Worm (Caenorhabditis elegans) whole organism, young adult: ENCODE results near the gene fbxa-22.

Experiments used
- B0035.1 ChIP-seq: sonication (generic microtip); optimal IDR thresholded peaks from 2 replicates; lab custom pipeline; 2016; ENCODE audit warnings: missing genetic modification characterization, mild to moderate bottlenecking, missing compliant biosample characterization, missing genotype, missing genetic modification reagents
- B0261.1 ChIP-seq: sonication (generic microtip); optimal IDR thresholded peaks from 2 replicates; lab custom pipeline; 2016; ENCODE audit warnings: mild to moderate bottlenecking, missing genetic modification characterization, moderate library complexity, missing compliant biosample characterization
- C06A6.2 ChIP-seq: fragments of 200-800 bp; sonication (Bioruptor generic); conservative IDR thresholded peaks from 2 replicates; pipeline ENCODE4 v1.3.6; 2022; ENCODE audit warnings: missing genetic modification characterization, missing compliant biosample characterization
- F10E7.11 ChIP-seq: sonication (generic microtip); optimal IDR thresholded peaks from 2 replicates; lab custom pipeline; 2017; ENCODE audit warnings: mild to moderate bottlenecking, missing genetic modification characterization, moderate library complexity, missing compliant biosample characterization
- F37B4.10 ChIP-seq: fragments of 200-800 bp; sonication (Bioruptor generic); IDR thresholded peaks from 2 replicates; pipeline ENCODE4 v1.3.6; 2022; ENCODE audit warnings: missing genetic modification characterization, missing compliant biosample characterization
- F57C9.4 ChIP-seq: sonication (generic microtip); optimal IDR thresholded peaks from 2 replicates; lab custom pipeline; 2017; ENCODE audit warnings: mild to moderate bottlenecking, missing genetic modification characterization, missing compliant biosample characterization
- Y53F4B.3 ChIP-seq: fragments of 200-800 bp; sonication (Bioruptor generic); IDR thresholded peaks from 2 replicates; pipeline ENCODE4 v1.3.6; 2022; ENCODE audit warnings: missing genetic modification reagents, missing genetic modification characterization, missing compliant biosample characterization
- Y53G8AR.9 ChIP-seq: fragments of 200-800 bp; sonication (Bioruptor generic); conservative IDR thresholded peaks from 2 replicates; pipeline ENCODE4 v1.3.6; 2022; ENCODE audit warnings: missing genetic modification reagents, missing genetic modification characterization, missing compliant biosample characterization
- Y56A3A.18 ChIP-seq: fragments of 200-800 bp; sonication (Bioruptor generic); IDR thresholded peaks from 2 replicates; pipeline ENCODE4 v1.3.6; 2022; ENCODE audit warnings: missing genetic modification reagents, missing genetic modification characterization, missing compliant biosample characterization
- Y95B8A.8 ChIP-seq: fragments of 200-800 bp; sonication (Bioruptor generic); IDR thresholded peaks from 2 replicates; pipeline ENCODE4 v1.3.6; 2022; ENCODE audit warnings: missing genetic modification reagents, missing genetic modification characterization, missing compliant biosample characterization
- ZK185.1 ChIP-seq: sonication (generic microtip); optimal IDR thresholded peaks from 2 replicates; lab custom pipeline; 2016; ENCODE audit warnings: mild to moderate bottlenecking, missing genetic modification characterization, missing compliant biosample characterization; ENCODE audit not compliant: poor library complexity, severe bottlenecking
- akir-1 ChIP-seq: fragments of 200-800 bp; sonication (Bioruptor generic); optimal IDR thresholded peaks from 2 replicates; lab custom pipeline; 2018; ENCODE audit warnings: mild to moderate bottlenecking, missing genetic modification characterization, moderate library complexity, missing compliant biosample characterization
- aptf-2 ChIP-seq: fragments of 200-800 bp; sonication (Bioruptor generic); conservative IDR thresholded peaks from 2 replicates; pipeline ENCODE4 v1.3.6; 2022; ENCODE audit warnings: missing genetic modification reagents, missing genetic modification characterization, missing compliant biosample characterization
- attf-3 ChIP-seq: fragments of 200-800 bp; sonication (Bioruptor generic); conservative IDR thresholded peaks from 2 replicates; pipeline ENCODE4 v1.3.6; 2022; ENCODE audit warnings: missing genetic modification reagents, missing genetic modification characterization, missing compliant biosample characterization
- bed-1 ChIP-seq: fragments of 200-800 bp; sonication (Bioruptor generic); IDR thresholded peaks from 2 replicates; pipeline ENCODE4 v1.3.6; 2022; ENCODE audit warnings: missing genetic modification reagents, missing genetic modification characterization, missing compliant biosample characterization
- cebp-2 ChIP-seq: fragments of 200-800 bp; sonication (Bioruptor generic); IDR thresholded peaks from 2 replicates; pipeline ENCODE4 v1.3.6; 2022; ENCODE audit warnings: missing genetic modification characterization, missing compliant biosample characterization
- ceh-40 ChIP-seq: fragments of 200-800 bp; sonication (Bioruptor generic); IDR thresholded peaks from 2 replicates; pipeline ENCODE4 v1.3.6; 2022; ENCODE audit warnings: missing genetic modification characterization, missing compliant biosample characterization
- ceh-58 ChIP-seq: fragments of 200-800 bp; sonication (Bioruptor generic); IDR thresholded peaks from 2 replicates; pipeline ENCODE4 v1.3.6; 2022; ENCODE audit warnings: missing genetic modification characterization, missing compliant biosample characterization
- ceh-79 ChIP-seq: sonication (generic microtip); optimal IDR thresholded peaks from 2 replicates; lab custom pipeline; 2017; ENCODE audit warnings: mild to moderate bottlenecking, missing genetic modification characterization, missing compliant biosample characterization
- chd-7 ChIP-seq: sonication (generic microtip); optimal IDR thresholded peaks from 2 replicates; lab custom pipeline; 2016; ENCODE audit warnings: mild to moderate bottlenecking, missing genetic modification characterization, moderate library complexity, missing compliant biosample characterization
- die-1 ChIP-seq: sonication (generic microtip); optimal IDR thresholded peaks from 2 replicates; lab custom pipeline; 2016; ENCODE audit warnings: missing genotype, mild to moderate bottlenecking, missing genetic modification characterization, missing compliant biosample characterization
- dox-1 ChIP-seq: fragments of 200-800 bp; sonication (Bioruptor generic); IDR thresholded peaks from 2 replicates; pipeline ENCODE4 v1.3.6; 2022; ENCODE audit warnings: missing genetic modification reagents, missing genetic modification characterization, missing compliant biosample characterization
- egl-44 ChIP-seq: fragments of 200-800 bp; sonication (Bioruptor generic); IDR thresholded peaks from 2 replicates; pipeline ENCODE4 v1.3.6; 2022; ENCODE audit warnings: missing genetic modification reagents, missing genetic modification characterization, missing compliant biosample characterization
- ekl-4 ChIP-seq: fragments of 200-800 bp; sonication (Bioruptor generic); IDR thresholded peaks from 2 replicates; pipeline ENCODE4 v1.3.6; 2022; ENCODE audit warnings: missing genetic modification reagents, missing genetic modification characterization, missing compliant biosample characterization
- ets-4 ChIP-seq: fragments of 200-800 bp; sonication (Bioruptor generic); optimal IDR thresholded peaks from 2 replicates; lab custom pipeline; 2018; ENCODE audit warnings: mild to moderate bottlenecking, missing genetic modification characterization, missing compliant biosample characterization
- him-1 ChIP-seq: sonication (generic microtip); optimal IDR thresholded peaks from 2 replicates; lab custom pipeline; 2016; ENCODE audit warnings: missing genotype, missing genetic modification reagents, missing genetic modification characterization, missing compliant biosample characterization
- hlh-12 ChIP-seq: sonication (generic microtip); optimal IDR thresholded peaks from 2 replicates; lab custom pipeline; 2016; ENCODE audit warnings: missing genetic modification characterization, missing compliant biosample characterization
- hlh-26 ChIP-seq: fragments of 200-800 bp; sonication (Bioruptor generic); conservative IDR thresholded peaks from 2 replicates; pipeline ENCODE4 v1.3.6; 2022; ENCODE audit warnings: missing genetic modification reagents, missing genetic modification characterization, missing compliant biosample characterization
- hrde-1 ChIP-seq: sonication (generic microtip); optimal IDR thresholded peaks from 2 replicates; lab custom pipeline; 2016; ENCODE audit warnings: missing genetic modification characterization, mild to moderate bottlenecking, missing compliant biosample characterization, moderate library complexity, missing genotype, missing genetic modification reagents, borderline replicate concordance
- let-607 ChIP-seq, 2 experiments: fragments of 200-800 bp in 1 of 2; sonication (Bioruptor generic) in 1 of 2; sonication (generic microtip) in 1 of 2; optimal IDR thresholded peaks; 2 replicates each; lab custom pipeline; 2016 to 2018; ENCODE audit warnings: mild to moderate bottlenecking in 2 of 2, missing compliant biosample characterization in 2 of 2, missing genetic modification characterization in 2 of 2, moderate library complexity in 2 of 2, missing genotype in 1 of 2
- lin-26 ChIP-seq: fragments of 200-800 bp; sonication (Bioruptor generic); IDR thresholded peaks from 2 replicates; pipeline ENCODE4 v1.3.6; 2022; ENCODE audit warnings: missing genetic modification reagents, missing genetic modification characterization, missing compliant biosample characterization
- lin-40 ChIP-seq: sonication (generic microtip); optimal IDR thresholded peaks from 2 replicates; lab custom pipeline; 2016; ENCODE audit warnings: missing genetic modification characterization, mild to moderate bottlenecking, missing compliant biosample characterization, missing genotype, missing genetic modification reagents
- lir-1 ChIP-seq: fragments of 200-800 bp; sonication (Bioruptor generic); conservative IDR thresholded peaks from 2 replicates; pipeline ENCODE4 v1.3.6; 2022; ENCODE audit warnings: missing genetic modification reagents, missing genetic modification characterization, missing compliant biosample characterization
- madf-3 ChIP-seq: fragments of 200-800 bp; sonication (Bioruptor generic); IDR thresholded peaks from 2 replicates; pipeline ENCODE4 v1.3.6; 2022; ENCODE audit warnings: missing genetic modification reagents, missing genetic modification characterization, missing compliant biosample characterization
- madf-6 ChIP-seq: fragments of 200-800 bp; sonication (Bioruptor generic); IDR thresholded peaks from 2 replicates; pipeline ENCODE4 v1.3.6; 2022; ENCODE audit warnings: missing genetic modification reagents, missing genetic modification characterization, missing compliant biosample characterization
- nfya-1 ChIP-seq: sonication (generic microtip); optimal IDR thresholded peaks from 2 replicates; lab custom pipeline; 2017; ENCODE audit warnings: antibody characterized with exemption, missing compliant biosample characterization, missing genetic modification characterization, borderline replicate concordance; ENCODE audit not compliant: insufficient read depth
- nhr-120 ChIP-seq: fragments of 200-800 bp; sonication (Bioruptor generic); IDR thresholded peaks from 2 replicates; pipeline ENCODE4 v1.3.6; 2022; ENCODE audit warnings: missing genetic modification characterization, missing compliant biosample characterization
- nhr-80 ChIP-seq: sonication (generic microtip); optimal IDR thresholded peaks from 2 replicates; lab custom pipeline; 2016; ENCODE audit warnings: missing genetic modification characterization, missing compliant biosample characterization
- rec-8 ChIP-seq, 2 experiments: sonication (generic microtip); optimal IDR thresholded peaks; 2 replicates each; lab custom pipeline; 2016; ENCODE audit warnings: mild to moderate bottlenecking in 2 of 2, missing genetic modification characterization in 2 of 2, missing genetic modification reagents in 2 of 2, missing genotype in 2 of 2, missing biosample characterization in 1 of 2, missing compliant biosample characterization in 1 of 2, moderate library complexity in 1 of 2
- rpc-1 ChIP-seq, 2 experiments: fragments of 150-350 bp in 1 of 2; sonication (generic microtip) in 1 of 2; optimal IDR thresholded peaks; 2 replicates each; lab custom pipeline; 2014 to 2018; ENCODE audit warnings: missing biosample characterization in 1 of 2, missing genetic modification characterization in 1 of 2, missing genetic modification reagents in 1 of 2, missing genotype in 1 of 2
- sdz-38 ChIP-seq: sonication (generic microtip); optimal IDR thresholded peaks from 2 replicates; lab custom pipeline; 2016; ENCODE audit warnings: missing genotype, missing genetic modification characterization, missing compliant biosample characterization
- snpc-1.3 ChIP-seq: sonication (generic microtip); optimal IDR thresholded peaks from 2 replicates; lab custom pipeline; 2017; ENCODE audit warnings: missing genetic modification characterization, mild to moderate bottlenecking, missing compliant biosample characterization, antibody characterized with exemption, moderate library complexity, missing genotype, missing genetic modification reagents; ENCODE audit not compliant: insufficient read depth
- snpc-4 ChIP-seq, 5 experiments: fragments of 150-350 bp in 1 of 5; sonication (generic microtip) in 4 of 5; optimal IDR thresholded peaks; 2 replicates each; lab custom pipeline; 2014 to 2018; ENCODE audit warnings: missing genetic modification characterization in 5 of 5, missing biosample characterization in 3 of 5, antibody characterized with exemption in 2 of 5, mild to moderate bottlenecking in 2 of 5, missing compliant biosample characterization in 2 of 5, missing genotype in 2 of 5, moderate library complexity in 2 of 5, missing genetic modification reagents in 1 of 5
- sptf-2 ChIP-seq: fragments of 200-800 bp; sonication (Bioruptor generic); optimal IDR thresholded peaks from 2 replicates; lab custom pipeline; 2018; ENCODE audit warnings: mild to moderate bottlenecking, missing genetic modification characterization, missing compliant biosample characterization
- unc-62 ChIP-seq: fragments of 150-350 bp; optimal IDR thresholded peaks from 2 replicates; lab custom pipeline; 2014; ENCODE audit warnings: missing biosample characterization, missing genetic modification reagents, missing genetic modification characterization
- ztf-22 ChIP-seq: fragments of 200-800 bp; sonication (Bioruptor generic); optimal IDR thresholded peaks from 2 replicates; lab custom pipeline; 2018; ENCODE audit warnings: mild to moderate bottlenecking, missing genetic modification characterization, moderate library complexity, missing compliant biosample characterization
- ztf-26 ChIP-seq: sonication (generic microtip); optimal IDR thresholded peaks from 2 replicates; lab custom pipeline; 2017; ENCODE audit warnings: missing genetic modification characterization, missing compliant biosample characterization

fbxa-22 gene

ce11 chrIII:909540-909939 is 29.1 kb upstream of the fbxa-22 start, which contains the start of gene crls-1 (continued):
- TF ChIP-seq ekl-4 (peak; percentile 58; the same call in 1 of the 2 replicates), hrde-1 (tag; lab: Kevin White, UChicago) (no peak), ztf-22 (GFP tag; lab: Kevin White, UChicago) (no peak), lir-1 (GFP tag; lab: Robert Waterston, UW) (no peak), ztf-26 (no peak), snpc-1.3 (tag; lab: Kevin White, UChicago) (no peak), die-1 (tag; lab: Kevin White, UChicago) (no peak), Y95B8A.8 (0 out of 2 replicates have a peak, but pooled peaks have one; percentile 17), hlh-26 (GFP tag; lab: Robert Waterston, UW) (no peak), Y53F4B.3 (GFP tag; lab: Robert Waterston, UW) (no peak), aptf-2 (GFP tag; lab: Robert Waterston, UW) (no peak), nfya-1 (tag; lab: Kevin White, UChicago) (no peak), F57C9.4 (tag; lab: Kevin White, UChicago) (no peak), akir-1 (GFP tag; lab: Kevin White, UChicago) (no peak), ZK185.1 (no peak), lin-40 (tag; lab: Kevin White, UChicago) (no peak), unc-62 (GFP tag; lab: Kevin White, UChicago) (no peak), C06A6.2 (GFP tag; lab: Robert Waterston, UW) (no peak), rpc-1 (optimal IDR thresholded peaks at IDR 0.05; lab: Kevin White, UChicago) (no peak), rpc-1 (tag; optimal IDR thresholded peaks at IDR 0.05; lab: Kevin White, UChicago) (no peak), F10E7.11 (tag; lab: Kevin White, UChicago) (no peak), F37B4.10 (GFP tag; lab: Robert Waterston, UW) (no peak), ceh-40 (GFP tag; lab: Robert Waterston, UW) (no peak), nhr-120 (GFP tag; lab: Robert Waterston, UW) (no peak), B0035.1 (tag; lab: Kevin White, UChicago) (no peak), B0261.1 (tag; lab: Kevin White, UChicago) (no peak), chd-7 (tag; lab: Kevin White, UChicago) (peak; percentile 25), rec-8 (tag; optimal IDR thresholded peaks at IDR 0.05; lab: Kevin White, UChicago) (no peak), dox-1 (GFP tag; lab: Robert Waterston, UW) (no peak), Y56A3A.18 (no peak), bed-1 (GFP tag; lab: Robert Waterston, UW) (no peak), nhr-80 (tag; lab: Kevin White, UChicago) (no peak), ceh-58 (no peak), lin-26 (GFP tag; lab: Robert Waterston, UW) (no peak), sptf-2 (GFP tag; lab: Kevin White, UChicago) (no peak), hlh-12 (tag; lab: Kevin White, UChicago) (no peak), ets-4 (GFP tag; lab: Kevin White, UChicago) (no peak), madf-3 (GFP tag; lab: Robert Waterston, UW) (0 out of 2 replicates have a peak, but pooled peaks have one; percentile 28), madf-6 (GFP tag; lab: Robert Waterston, UW) (peak; percentile 14; the same call in 1 of the 2 replicates), cebp-2 (GFP tag; lab: Robert Waterston, UW) (no peak), ceh-79 (tag; lab: Kevin White, UChicago) (no peak), snpc-4 (GFP tag; optimal IDR thresholded peaks at IDR 0.05; lab: Kevin White, UChicago) (no peak), snpc-4 (tag; optimal IDR thresholded peaks at IDR 0.05; lab: Kevin White, UChicago) (no peak), egl-44 (GFP tag; lab: Robert Waterston, UW) (no peak), sdz-38 (no peak), him-1 (tag; lab: Kevin White, UChicago) (no peak), Y53G8AR.9 (GFP tag; lab: Robert Waterston, UW) (peak; percentile 53; the same call in 1 of the 2 replicates), let-607 (tag; optimal IDR thresholded peaks at IDR 0.05; lab: Kevin White, UChicago) (no peak), attf-3 (no peak)
